Fruit fly (Drosophila melanogaster) whole organism, embryonic: ENCODE measurements around the gene HemK1.
A peak's percentile ranks its signal among the peaks of the same experiment; 100 is the strongest.

Experiments used
- Atf6 ChIP-seq: fragments of 200-800 bp; sonication (Bioruptor generic); IDR thresholded peaks from 2 replicates; pipeline ENCODE4 v1.3.6; 2022; ENCODE audit warnings: missing biosample characterization, missing genetic modification characterization
- Bgb ChIP-seq: fragments of 200-800 bp; sonication (Bioruptor generic); IDR thresholded peaks from 2 replicates; pipeline ENCODE4 v1.3.6; 2022; ENCODE audit warnings: missing biosample characterization, missing genetic modification characterization; ENCODE audit not compliant: partially characterized antibody
- C15 ChIP-seq: fragments of 200-800 bp; sonication (Bioruptor generic); IDR thresholded peaks from 3 replicates; pipeline ENCODE4 v1.3.6; 2022; ENCODE audit warnings: missing biosample characterization, missing genetic modification characterization
- CG11695 ChIP-seq: fragments of 200-800 bp; sonication (Bioruptor generic); IDR thresholded peaks from 3 replicates; pipeline ENCODE4 v1.3.6; 2022; ENCODE audit warnings: missing biosample characterization, missing genetic modification characterization
- CG12219 ChIP-seq: fragments of 200-800 bp; sonication (Bioruptor generic); optimal IDR thresholded peaks from 3 replicates; lab custom pipeline; 2018; ENCODE audit warnings: missing biosample characterization, mild to moderate bottlenecking, missing genetic modification characterization
- CG12236 ChIP-seq: fragments of 200-800 bp; sonication (Bioruptor generic); optimal IDR thresholded peaks from 2 replicates; lab custom pipeline; 2016; ENCODE audit warnings: missing biosample characterization, missing genetic modification characterization
- CG12744 ChIP-seq: fragments of 200-800 bp; sonication (Bioruptor generic); optimal IDR thresholded peaks from 2 replicates; lab custom pipeline; 2016; ENCODE audit warnings: missing biosample characterization, missing genetic modification characterization
- CG1647 ChIP-seq: fragments of 200-800 bp; sonication (Bioruptor generic); optimal IDR thresholded peaks from 3 replicates; lab custom pipeline; 2016; ENCODE audit warnings: missing biosample characterization, missing genetic modification characterization
- CG17186 ChIP-seq: fragments of 200-800 bp; sonication (Bioruptor generic); optimal IDR thresholded peaks from 3 replicates; lab custom pipeline; 2017; ENCODE audit warnings: missing biosample characterization, missing genetic modification reagents, missing genetic modification characterization
- CG18011 ChIP-seq: fragments of 200-800 bp; sonication (Bioruptor generic); optimal IDR thresholded peaks from 2 replicates; lab custom pipeline; 2017; ENCODE audit warnings: missing biosample characterization, missing genetic modification characterization, mild to moderate bottlenecking, moderate library complexity, missing genotype
- CG2116 ChIP-seq: fragments of 200-800 bp; sonication (Bioruptor generic); optimal IDR thresholded peaks from 3 replicates; lab custom pipeline; 2018; ENCODE audit warnings: missing biosample characterization, mild to moderate bottlenecking, missing genetic modification characterization
- CG32532 ChIP-seq: fragments of 200-800 bp; sonication (Bioruptor generic); IDR thresholded peaks from 2 replicates; pipeline ENCODE4 v1.3.6; 2022; ENCODE audit warnings: missing biosample characterization, missing genetic modification characterization
- CG3847 ChIP-seq: fragments of 200-800 bp; sonication (Bioruptor generic); IDR thresholded peaks from 2 replicates; pipeline ENCODE4 v1.3.6; 2022; ENCODE audit warnings: missing biosample characterization, missing genetic modification characterization
- CG3995 ChIP-seq: fragments of 200-800 bp; sonication (Bioruptor generic); optimal IDR thresholded peaks from 3 replicates; lab custom pipeline; 2016; ENCODE audit warnings: missing biosample characterization, missing genetic modification characterization
- CG6254 ChIP-seq: fragments of 200-800 bp; sonication (Bioruptor generic); optimal IDR thresholded peaks from 3 replicates; lab custom pipeline; 2017; ENCODE audit warnings: mild to moderate bottlenecking, missing biosample characterization, missing genetic modification reagents, missing genetic modification characterization
- CG6272 ChIP-seq: fragments of 200-800 bp; sonication (Bioruptor generic); IDR thresholded peaks from 2 replicates; pipeline ENCODE4 v1.3.6; 2022; ENCODE audit warnings: missing biosample characterization, missing genetic modification characterization
- CG6689 ChIP-seq: fragments of 200-800 bp; sonication (Bioruptor generic); IDR thresholded peaks from 2 replicates; pipeline ENCODE4 v1.3.6; 2022; ENCODE audit warnings: missing biosample characterization, missing genetic modification characterization
- CG6791 ChIP-seq: fragments of 200-800 bp; sonication (Bioruptor generic); IDR thresholded peaks from 3 replicates; pipeline ENCODE4 v1.3.6; 2022; ENCODE audit warnings: missing biosample characterization, missing genetic modification characterization; ENCODE audit not compliant: partially characterized antibody
- CG7987 ChIP-seq: fragments of 200-800 bp; sonication (Bioruptor generic); optimal IDR thresholded peaks from 2 replicates; lab custom pipeline; 2018; ENCODE audit warnings: missing biosample characterization, mild to moderate bottlenecking, missing genetic modification characterization, moderate library complexity
- CG8089 ChIP-seq: fragments of 200-800 bp; sonication (Bioruptor generic); optimal IDR thresholded peaks from 3 replicates; lab custom pipeline; 2016; ENCODE audit warnings: missing biosample characterization, missing genetic modification characterization
- CG8290 ChIP-seq, 3 experiments: fragments of 200-800 bp; sonication (Bioruptor generic); optimal IDR thresholded peaks; 2 replicates each; lab custom pipeline; 2016 to 2019; ENCODE audit warnings: missing biosample characterization in 3 of 3, missing genetic modification characterization in 3 of 3, mild to moderate bottlenecking in 2 of 3, moderate library complexity in 1 of 3
- CG8478 ChIP-seq: fragments of >200 bp; optimal IDR thresholded peaks from 2 replicates; lab custom pipeline; 2018
- CG9797 ChIP-seq: fragments of 200-800 bp; sonication (Bioruptor generic); optimal IDR thresholded peaks from 3 replicates; lab custom pipeline; 2018; ENCODE audit warnings: missing biosample characterization, mild to moderate bottlenecking, missing genetic modification characterization
- Ets97D ChIP-seq: fragments of 200-800 bp; sonication (Bioruptor generic); optimal IDR thresholded peaks from 3 replicates; lab custom pipeline; 2016; ENCODE audit warnings: missing biosample characterization, missing genetic modification characterization
- Fer1 ChIP-seq: fragments of 200-800 bp; sonication (Bioruptor generic); optimal IDR thresholded peaks from 2 replicates; lab custom pipeline; 2017; ENCODE audit warnings: missing biosample characterization, mild to moderate bottlenecking, missing genetic modification characterization
- HmgD ChIP-seq: fragments of 200-800 bp; sonication (Bioruptor generic); optimal IDR thresholded peaks from 3 replicates; lab custom pipeline; 2016; ENCODE audit warnings: missing biosample characterization, missing genetic modification characterization
- Hsf ChIP-seq: fragments of 200-800 bp; sonication (Bioruptor generic); optimal IDR thresholded peaks from 3 replicates; lab custom pipeline; 2016; ENCODE audit warnings: missing biosample characterization, missing genetic modification characterization
- Meics ChIP-seq: fragments of 200-800 bp; sonication (Bioruptor generic); optimal IDR thresholded peaks from 2 replicates; lab custom pipeline; 2017; ENCODE audit warnings: missing biosample characterization, mild to moderate bottlenecking, missing genetic modification characterization
- Nf-YA ChIP-seq: fragments of 200-800 bp; sonication (Bioruptor generic); IDR thresholded peaks from 2 replicates; pipeline ENCODE4 v1.3.6; 2022; ENCODE audit warnings: missing biosample characterization, missing genetic modification characterization
- Pdp1 ChIP-seq, 2 experiments: fragments of 200-800 bp; sonication (Bioruptor generic); optimal IDR thresholded peaks; 3 replicates each; lab custom pipeline; 2016; ENCODE audit warnings: missing biosample characterization in 2 of 2, missing genetic modification characterization in 2 of 2, mild to moderate bottlenecking in 1 of 2, moderate library complexity in 1 of 2
- Rfx ChIP-seq: fragments of 200-800 bp; sonication (Bioruptor generic); IDR thresholded peaks from 2 replicates; pipeline ENCODE4 v1.3.6; 2022; ENCODE audit warnings: missing biosample characterization, missing genetic modification characterization
- Xbp1 ChIP-seq: fragments of 200-800 bp; sonication (Bioruptor generic); optimal IDR thresholded peaks from 3 replicates; lab custom pipeline; 2016; ENCODE audit warnings: missing biosample characterization, mild to moderate bottlenecking, missing genetic modification characterization
- amos ChIP-seq: fragments of 200-800 bp; sonication (Bioruptor generic); IDR thresholded peaks from 2 replicates; pipeline ENCODE4 v1.3.6; 2022; ENCODE audit warnings: missing biosample characterization, missing genetic modification characterization; ENCODE audit not compliant: partially characterized antibody
- dm ChIP-seq: fragments of 200-800 bp; sonication (Bioruptor generic); optimal IDR thresholded peaks from 3 replicates; lab custom pipeline; 2016; ENCODE audit warnings: missing biosample characterization, missing genetic modification characterization
- exex ChIP-seq: fragments of 200-800 bp; sonication (Bioruptor generic); optimal IDR thresholded peaks from 4 replicates; lab custom pipeline; 2018; ENCODE audit warnings: missing biosample characterization, mild to moderate bottlenecking, missing genetic modification characterization, moderate library complexity
- gsb-n ChIP-seq: fragments of 200-800 bp; sonication (Bioruptor generic); optimal IDR thresholded peaks from 3 replicates; lab custom pipeline; 2018; ENCODE audit warnings: missing biosample characterization, mild to moderate bottlenecking, missing genetic modification characterization
- hbn ChIP-seq: fragments of 200-800 bp; sonication (Bioruptor generic); IDR thresholded peaks from 2 replicates; pipeline ENCODE4 v1.3.6; 2022; ENCODE audit warnings: missing biosample characterization, missing genetic modification characterization; ENCODE audit not compliant: partially characterized antibody
- hkb ChIP-seq, 2 experiments: fragments of 200-800 bp in 1 of 2; fragments of >200 bp in 1 of 2; sonication (Bioruptor generic) in 1 of 2; IDR thresholded peaks in 1 of 2; optimal IDR thresholded peaks in 1 of 2; 2 replicates each; pipeline versions ENCODE4 v1.3.6 to Lab custom; 2017 to 2022; ENCODE audit warnings: missing biosample characterization in 1 of 2, missing genetic modification characterization in 1 of 2
- inv ChIP-seq: fragments of 200-800 bp; sonication (Bioruptor generic); IDR thresholded peaks from 2 replicates; pipeline ENCODE4 v1.3.6; 2022; ENCODE audit warnings: missing biosample characterization, missing genetic modification characterization; ENCODE audit not compliant: partially characterized antibody
- lov ChIP-seq, 2 experiments: fragments of 200-800 bp in 1 of 2; fragments of >200 bp in 1 of 2; sonication (Bioruptor generic) in 1 of 2; IDR thresholded peaks in 1 of 2; optimal IDR thresholded peaks in 1 of 2; 2 replicates in 1 of 2; 3 replicates in 1 of 2; pipeline versions ENCODE4 v1.3.6 to Lab custom; 2017 to 2022; ENCODE audit warnings: missing biosample characterization in 1 of 2, missing genetic modification characterization in 1 of 2
- otp ChIP-seq: fragments of 200-800 bp; sonication (Bioruptor generic); IDR thresholded peaks from 3 replicates; pipeline ENCODE4, ENCODE4 v1.3.6; 2022; ENCODE audit warnings: missing biosample characterization, missing genetic modification characterization
- pfk ChIP-seq: fragments of 200-800 bp; sonication (Bioruptor generic); optimal IDR thresholded peaks from 2 replicates; lab custom pipeline; 2018; ENCODE audit warnings: missing biosample characterization, mild to moderate bottlenecking, missing genetic modification characterization, moderate library complexity
- sd ChIP-seq: fragments of 200-800 bp; sonication (Bioruptor generic); optimal IDR thresholded peaks from 3 replicates; lab custom pipeline; 2018; ENCODE audit warnings: missing biosample characterization, mild to moderate bottlenecking, missing genetic modification characterization, moderate library complexity
- seq ChIP-seq: fragments of 200-800 bp; sonication (Bioruptor generic); IDR thresholded peaks from 2 replicates; pipeline ENCODE4 v1.3.6; 2022; ENCODE audit warnings: missing biosample characterization, missing genetic modification characterization
- tap ChIP-seq: fragments of 200-800 bp; optimal IDR thresholded peaks from 3 replicates; lab custom pipeline; 2019; ENCODE audit warnings: missing biosample characterization, mild to moderate bottlenecking, missing genetic modification characterization, moderate library complexity
- twi ChIP-seq: fragments of 200-800 bp; optimal IDR thresholded peaks from 2 replicates; lab custom pipeline; 2019; ENCODE audit warnings: missing biosample characterization, mild to moderate bottlenecking, missing genetic modification characterization, moderate library complexity
- unc-4 ChIP-seq: fragments of 200-800 bp; sonication (Bioruptor generic); IDR thresholded peaks from 2 replicates; pipeline ENCODE4 v1.3.6; 2022; ENCODE audit warnings: missing biosample characterization, missing genetic modification characterization; ENCODE audit not compliant: partially characterized antibody
- zen ChIP-seq: fragments of 200-800 bp; sonication (Bioruptor generic); optimal IDR thresholded peaks from 3 replicates; lab custom pipeline; 2018; ENCODE audit warnings: missing biosample characterization, mild to moderate bottlenecking, missing genetic modification characterization, moderate library complexity

HemK1 gene

DNA sequence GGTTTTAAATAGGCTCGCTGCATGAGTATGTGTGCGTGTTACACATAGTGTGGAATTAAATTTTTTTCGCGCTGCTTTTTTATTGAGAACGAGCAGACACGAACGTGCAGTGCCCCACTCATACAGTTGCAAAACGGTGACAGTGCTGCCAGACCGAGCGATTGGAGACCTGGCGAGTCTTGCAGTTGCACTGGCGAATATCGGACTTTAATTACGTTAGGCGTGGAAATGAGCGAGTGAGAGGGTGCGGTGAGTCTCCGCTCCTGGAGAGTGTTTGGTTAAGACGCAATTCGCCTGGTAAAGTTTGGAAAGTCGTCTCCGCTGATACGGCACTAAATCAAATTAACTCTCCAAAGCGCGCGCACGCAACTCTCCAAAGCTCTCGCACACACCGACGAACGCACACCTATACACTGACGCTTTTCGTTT is 13.8 kb upstream of the HemK1 start (continued):
- TF ChIP-seq CG12744 (GFP tag; lab: Kevin White, UChicago) (no peak), twi (no peak), CG11695 (GFP tag; lab: Robert Waterston, UW) (peak; percentile 62), CG8089 (no peak), Pdp1 (GFP tag; optimal IDR thresholded peaks at IDR 0.05; lab: Kevin White, UChicago) (peak in 1 of 2 experiments; percentile 35), Meics (GFP tag; lab: Kevin White, UChicago) (peak; percentile 2), C15 (no peak), CG6689 (GFP tag; lab: Robert Waterston, UW) (no peak), Rfx (GFP tag; lab: Robert Waterston, UW) (peak; percentile 46; the same call in 1 of the 2 replicates), CG12219 (GFP tag; lab: Kevin White, UChicago) (no peak), CG3847 (GFP tag; lab: Robert Waterston, UW) (no peak), sd (peak; percentile 1), inv (GFP tag; lab: Robert Waterston, UW) (no peak), CG2116 (GFP tag; lab: Kevin White, UChicago) (peak; percentile 69), Bgb (GFP tag; lab: Robert Waterston, UW) (peak; percentile 63; the same call in 1 of the 2 replicates), CG1647 (GFP tag; lab: Kevin White, UChicago) (peak; percentile 7), Hsf (GFP tag; lab: Kevin White, UChicago) (no peak), hkb (optimal IDR thresholded peaks at IDR 0.05; lab: Kevin White, UChicago) (peak; percentile 5), hkb (GFP tag; IDR thresholded peaks at IDR 0.05; lab: Robert Waterston, UW) (no peak), otp (GFP tag; lab: Robert Waterston, UW) (0 out of 3 replicates have a peak, but pooled peaks have one; percentile 36), Xbp1 (GFP tag; lab: Kevin White, UChicago) (no peak), CG9797 (GFP tag; lab: Kevin White, UChicago) (no peak), seq (GFP tag; lab: Robert Waterston, UW) (0 out of 2 replicates have a peak, but pooled peaks have one; percentile 11), amos (peak; percentile 53; the same call in 1 of the 2 replicates), Nf-YA (no peak), CG32532 (GFP tag; lab: Robert Waterston, UW) (peak; percentile 33; the same call in 1 of the 2 replicates), tap (tag; lab: Kevin White, UChicago) (no peak), CG6254 (GFP tag; lab: Kevin White, UChicago) (peak; percentile 10), CG6272 (no peak), CG18011 (no peak), Atf6 (GFP tag; lab: Robert Waterston, UW) (peak; percentile 53; the same call in 1 of the 2 replicates), zen (tag; lab: Kevin White, UChicago) (peak; percentile 26), CG12236 (no peak), Ets97D (GFP tag; lab: Kevin White, UChicago) (peak; percentile 3), exex (peak; percentile 58), CG8478 (peak; percentile 71), CG6791 (peak; percentile 50; the same call in 2 of the 3 replicates), dm (peak; percentile 51), CG17186 (GFP tag; lab: Kevin White, UChicago) (no peak), hbn (peak; percentile 35), pfk (GFP tag; lab: Kevin White, UChicago) (no peak), HmgD (GFP tag; lab: Kevin White, UChicago) (peak; percentile 28), Fer1 (peak; percentile 40), gsb-n (peak; percentile 47), CG3995 (GFP tag; lab: Kevin White, UChicago) (no peak), CG7987 (GFP tag; lab: Kevin White, UChicago) (peak; percentile 4), CG8290 (GFP tag; optimal IDR thresholded peaks at IDR 0.05; lab: Kevin White, UChicago) (no peak), CG8290 (tag; optimal IDR thresholded peaks at IDR 0.05; lab: Kevin White, UChicago) (peak in 1 of 2 experiments; percentile 30), unc-4 (GFP tag; lab: Robert Waterston, UW) (peak; percentile 47), lov (optimal IDR thresholded peaks at IDR 0.05; lab: Kevin White, UChicago) (no peak), lov (GFP tag; IDR thresholded peaks at IDR 0.05; lab: Robert Waterston, UW) (0 out of 3 replicates have a peak, but pooled peaks have one; percentile 39)
